Worm (Caenorhabditis elegans): Measurements from ENCODE around the gene F13H6.5.

DNA sequence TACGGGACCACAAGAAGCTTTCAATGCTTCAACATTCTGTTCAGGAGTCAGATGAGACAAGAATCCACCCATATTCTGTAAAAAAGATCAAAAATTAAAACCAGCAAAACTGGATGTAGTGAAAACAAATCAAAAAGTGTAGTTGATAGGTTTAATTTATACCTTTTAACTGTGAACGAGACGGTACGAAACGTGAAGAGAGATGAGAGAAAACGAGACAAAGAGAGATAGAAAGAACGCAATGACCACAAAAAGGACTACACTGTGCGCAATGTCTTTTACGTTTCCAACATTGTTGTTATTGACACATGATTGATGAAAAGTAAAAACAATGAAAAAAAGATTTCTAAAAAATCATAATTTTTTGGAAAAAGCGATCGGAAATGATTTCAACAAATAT is 9.1 kb downstream of the F13H6.5 start, which contains the start of gene cest-33:
- TF ChIP-seq tbx-11 (GFP tag; IDR thresholded peaks at IDR 0.05) (no peak), F13C5.2 (tag; optimal IDR thresholded peaks at IDR 0.05) (no peak), B0310.2 (tag; optimal IDR thresholded peaks at IDR 0.05) (no peak), scrt-1 (GFP tag; IDR thresholded peaks at IDR 0.05) (no peak), ama-1 (optimal IDR thresholded peaks at IDR 0.05) (no peak), hmg-4 (GFP tag; optimal IDR thresholded peaks at IDR 0.05) (no peak)
